Fruit fly (Drosophila melanogaster): ENCODE data around the gene CG3987.
A peak's percentile ranks its signal among the peaks of the same experiment; 100 is the strongest.

The CG3987 gene

dm6 chr3R:15131677-15132076, 8.1 kb upstream of the CG3987 start, which contains the start of gene CG42788 (continued):
- TF ChIP-seq CG5180 (GFP tag; optimal IDR thresholded peaks at IDR 0.05) (peak; percentile 34), fd3F (GFP tag; optimal IDR thresholded peaks at IDR 0.05) (peak; percentile 12), Atf-2 (GFP tag; optimal IDR thresholded peaks at IDR 0.05) (peak; percentile 60), Spps (tag; optimal IDR thresholded peaks at IDR 0.05) (peak; percentile 11), NC2β (GFP tag; optimal IDR thresholded peaks at IDR 0.05) (peak; percentile 40), CG4328 (GFP tag; optimal IDR thresholded peaks at IDR 0.05) (no peak), ewg (GFP tag; optimal IDR thresholded peaks at IDR 0.05) (peak; percentile 72), E2f2 (GFP tag; IDR thresholded peaks at IDR 0.05) (no peak), CG3163 (GFP tag; optimal IDR thresholded peaks at IDR 0.05) (peak; percentile 87), scrt (GFP tag; optimal IDR thresholded peaks at IDR 0.05) (peak; percentile 73), Drgx (GFP tag; IDR thresholded peaks at IDR 0.05) (no peak), CG6765 (GFP tag; optimal IDR thresholded peaks at IDR 0.05) (no peak), CG6683 (GFP tag; optimal IDR thresholded peaks at IDR 0.05) (no peak), CG9876 (GFP tag; optimal IDR thresholded peaks at IDR 0.05) (peak; percentile 57), dmrt11E (tag; optimal IDR thresholded peaks at IDR 0.05) (peak; percentile 42), YL-1 (GFP tag; optimal IDR thresholded peaks at IDR 0.05) (peak; percentile 22), fd102C (GFP tag; optimal IDR thresholded peaks at IDR 0.05) (peak; percentile 9), Side (GFP tag; optimal IDR thresholded peaks at IDR 0.05) (peak; percentile 83), tup (GFP tag; optimal IDR thresholded peaks at IDR 0.05) (no peak), CG4730 (GFP tag; IDR thresholded peaks at IDR 0.05) (no peak), Opbp (GFP tag; IDR thresholded peaks at IDR 0.05; ENCODE audit: partially characterized antibody) (no peak), jing (GFP tag; optimal IDR thresholded peaks at IDR 0.05) (no peak), Adf1 (GFP tag; IDR thresholded peaks at IDR 0.05) (no peak), oc (tag; optimal IDR thresholded peaks at IDR 0.05) (peak; percentile 32), Bgb (GFP tag; IDR thresholded peaks at IDR 0.05; ENCODE audit: partially characterized antibody) (no peak), cwo (GFP tag; optimal IDR thresholded peaks at IDR 0.05) (peak; percentile 4), org-1 (GFP tag; optimal IDR thresholded peaks at IDR 0.05) (no peak), ci (GFP tag; IDR thresholded peaks at IDR 0.05) (no peak), zen2 (GFP tag; IDR thresholded peaks at IDR 0.05; ENCODE audit: partially characterized antibody) (no peak), Dfd (GFP tag; optimal IDR thresholded peaks at IDR 0.05) (no peak), stwl (tag; optimal IDR thresholded peaks at IDR 0.05) (peak; percentile 78), C15 (GFP tag; IDR thresholded peaks at IDR 0.05) (no peak), CG18262 (tag; optimal IDR thresholded peaks at IDR 0.05) (peak; percentile 17), CG1024 (GFP tag; IDR thresholded peaks at IDR 0.05) (no peak), CG12104 (GFP tag; optimal IDR thresholded peaks at IDR 0.05) (peak; percentile 9), CG11504 (tag; optimal IDR thresholded peaks at IDR 0.05) (peak; percentile 57), tap (tag; optimal IDR thresholded peaks at IDR 0.05) (no peak), sim (GFP tag; IDR thresholded peaks at IDR 0.05) (no peak), dysf (GFP tag; IDR thresholded peaks at IDR 0.05) (no peak), CG9215 (GFP tag; IDR thresholded peaks at IDR 0.05) (no peak)

DNA sequence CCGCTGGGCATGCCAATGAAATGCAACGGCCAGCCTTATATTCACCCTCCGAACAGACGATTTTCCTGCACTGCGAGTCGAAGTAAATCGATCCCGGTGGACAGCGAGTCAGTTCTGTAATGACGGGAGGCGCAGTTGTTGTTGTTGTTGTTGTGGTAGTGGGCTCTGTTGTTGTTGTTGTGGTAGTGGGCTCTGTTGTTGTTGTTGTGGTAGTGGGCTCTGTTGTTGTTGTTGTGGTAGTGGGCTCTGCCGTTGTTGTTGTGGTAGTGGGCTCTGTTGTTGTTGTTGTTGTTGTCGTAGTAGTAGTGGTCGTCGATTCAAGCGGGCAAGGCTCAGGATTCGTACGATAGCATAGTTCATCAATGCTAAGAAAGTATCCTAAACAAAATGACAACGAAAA, 3.7 kb upstream of the CG3987 start:
- TF ChIP-seq cg (GFP tag; optimal IDR thresholded peaks at IDR 0.05) (peak; percentile 1), Ets65A (GFP tag) (peak; percentile 33), Ravus (GFP tag; IDR thresholded peaks at IDR 0.05) (no peak), HLHmδ (GFP tag; optimal IDR thresholded peaks at IDR 0.05) (no peak), Dp (GFP tag; optimal IDR thresholded peaks at IDR 0.05) (no peak), cas (GFP tag; IDR thresholded peaks at IDR 0.05) (0 out of 2 replicates have a peak, but pooled peaks have one; percentile 14), CG8765 (GFP tag; IDR thresholded peaks at IDR 0.05) (peak; percentile 32; the same call in 1 of the 2 replicates), CG31224 (GFP tag; IDR thresholded peaks at IDR 0.05) (no peak), CG7963 (GFP tag; IDR thresholded peaks at IDR 0.05; ENCODE audit: partially characterized antibody) (no peak), Chrac-16 (GFP tag; optimal IDR thresholded peaks at IDR 0.05) (no peak), Optix (GFP tag; IDR thresholded peaks at IDR 0.05) (no peak), CG4360 (GFP tag; IDR thresholded peaks at IDR 0.05) (peak; percentile 100), Usf (GFP tag; optimal IDR thresholded peaks at IDR 0.05) (no peak)

Measured in whole organism, embryonic.